Fruit fly (Drosophila melanogaster) whole organism, embryonic: ENCODE data around the gene Nepl3.
A peak's percentile ranks its signal among the peaks of the same experiment; 100 is the strongest.

ENCODE experiments used
- CG12391 ChIP-seq: fragments of 200-800 bp; sonication (Bioruptor generic); optimal IDR thresholded peaks from 3 replicates; lab custom pipeline; 2018; ENCODE audit warnings: missing biosample characterization, mild to moderate bottlenecking, missing genetic modification characterization, moderate library complexity
- CG13296 ChIP-seq: fragments of 200-800 bp; sonication (Bioruptor generic); optimal IDR thresholded peaks from 3 replicates; lab custom pipeline; 2018; ENCODE audit warnings: missing biosample characterization, mild to moderate bottlenecking, missing genetic modification characterization
- CG1529 ChIP-seq: fragments of 200-800 bp; sonication (Bioruptor generic); optimal IDR thresholded peaks from 3 replicates; lab custom pipeline; 2018; ENCODE audit warnings: missing biosample characterization, missing genetic modification characterization
- CG15601 ChIP-seq: fragments of 200-800 bp; sonication (Bioruptor generic); optimal IDR thresholded peaks from 3 replicates; lab custom pipeline; 2019; ENCODE audit warnings: missing biosample characterization, mild to moderate bottlenecking, missing genetic modification characterization, moderate library complexity
- CG16815 ChIP-seq: fragments of 200-800 bp; sonication (Bioruptor generic); optimal IDR thresholded peaks from 3 replicates; lab custom pipeline; 2017; ENCODE audit warnings: missing biosample characterization, mild to moderate bottlenecking, missing genetic modification characterization
- CG17328 ChIP-seq: fragments of 200-800 bp; sonication (Bioruptor generic); IDR thresholded peaks from 2 replicates; pipeline ENCODE4 v1.3.6; 2022; ENCODE audit warnings: missing biosample characterization, missing genetic modification characterization
- CG17361 ChIP-seq: fragments of 200-800 bp; sonication (Bioruptor generic); IDR thresholded peaks from 3 replicates; pipeline ENCODE4 v1.3.6; 2022; ENCODE audit warnings: missing biosample characterization, missing genetic modification characterization
- CG17612 ChIP-seq: fragments of 200-800 bp; sonication (Bioruptor generic); IDR thresholded peaks from 2 replicates; pipeline ENCODE4 v1.3.6; 2022; ENCODE audit warnings: missing biosample characterization, missing genetic modification characterization
- CG17802 ChIP-seq: fragments of 200-800 bp; sonication (Bioruptor generic); optimal IDR thresholded peaks from 2 replicates; lab custom pipeline; 2018; ENCODE audit warnings: missing biosample characterization, mild to moderate bottlenecking, missing genetic modification characterization, moderate library complexity
- CG17829 ChIP-seq: fragments of 200-800 bp; optimal IDR thresholded peaks from 2 replicates; lab custom pipeline; 2019; ENCODE audit warnings: missing biosample characterization, mild to moderate bottlenecking, missing genetic modification characterization, moderate library complexity
- CG2116 ChIP-seq: fragments of 200-800 bp; sonication (Bioruptor generic); optimal IDR thresholded peaks from 3 replicates; lab custom pipeline; 2018; ENCODE audit warnings: missing biosample characterization, mild to moderate bottlenecking, missing genetic modification characterization
- CG30403 ChIP-seq: fragments of 200-800 bp; sonication (Bioruptor generic); optimal IDR thresholded peaks from 3 replicates; lab custom pipeline; 2016; ENCODE audit warnings: missing biosample characterization, missing genetic modification characterization
- CG3065 ChIP-seq: fragments of 200-800 bp; sonication (Bioruptor generic); optimal IDR thresholded peaks from 2 replicates; lab custom pipeline; 2016; ENCODE audit warnings: missing biosample characterization, missing genetic modification characterization
- CG34224 ChIP-seq: fragments of 200-800 bp; sonication (Bioruptor generic); IDR thresholded peaks from 3 replicates; pipeline ENCODE4 v1.3.6; 2022; ENCODE audit warnings: missing biosample characterization, missing genetic modification characterization; ENCODE audit not compliant: partially characterized antibody
- CG3726 ChIP-seq: fragments of 200-800 bp; sonication (Bioruptor generic); IDR thresholded peaks from 3 replicates; pipeline ENCODE4, ENCODE4 v1.3.6; 2022; ENCODE audit warnings: missing biosample characterization, missing genetic modification characterization
- CG3838 ChIP-seq: fragments of 200-800 bp; sonication (Bioruptor generic); optimal IDR thresholded peaks from 3 replicates; lab custom pipeline; 2016; ENCODE audit warnings: missing biosample characterization, missing genetic modification characterization
- CG4360 ChIP-seq: fragments of 200-800 bp; sonication (Bioruptor generic); IDR thresholded peaks from 2 replicates; pipeline ENCODE4 v1.3.6; 2022; ENCODE audit warnings: missing biosample characterization, missing genetic modification characterization
- CG4404 ChIP-seq: fragments of 200-800 bp; sonication (Bioruptor generic); IDR thresholded peaks from 2 replicates; pipeline ENCODE4 v1.3.6; 2022; ENCODE audit warnings: missing biosample characterization, missing genetic modification characterization
- CG4730 ChIP-seq: fragments of 200-800 bp; sonication (Bioruptor generic); IDR thresholded peaks from 2 replicates; pipeline ENCODE4 v1.3.6; 2022; ENCODE audit warnings: missing biosample characterization, missing genetic modification characterization
- CG5245 ChIP-seq: fragments of 200-800 bp; sonication (Bioruptor generic); optimal IDR thresholded peaks from 3 replicates; lab custom pipeline; 2016; ENCODE audit warnings: missing biosample characterization, missing genetic modification characterization
- CG6689 ChIP-seq: fragments of 200-800 bp; sonication (Bioruptor generic); IDR thresholded peaks from 2 replicates; pipeline ENCODE4 v1.3.6; 2022; ENCODE audit warnings: missing biosample characterization, missing genetic modification characterization
- CG6765 ChIP-seq: fragments of 200-800 bp; sonication (Bioruptor generic); optimal IDR thresholded peaks from 3 replicates; lab custom pipeline; 2017; ENCODE audit warnings: missing biosample characterization, mild to moderate bottlenecking, missing genetic modification characterization
- CG7271 ChIP-seq: fragments of 200-800 bp; sonication (Bioruptor generic); optimal IDR thresholded peaks from 2 replicates; lab custom pipeline; 2018; ENCODE audit warnings: missing biosample characterization, mild to moderate bottlenecking, missing genetic modification characterization, moderate library complexity
- CG7839 ChIP-seq: fragments of 200-800 bp; sonication (Bioruptor generic); optimal IDR thresholded peaks from 3 replicates; lab custom pipeline; 2018; ENCODE audit warnings: missing biosample characterization, mild to moderate bottlenecking, missing genetic modification characterization, moderate library complexity
- CG9817 ChIP-seq: fragments of 200-800 bp; sonication (Bioruptor generic); optimal IDR thresholded peaks from 2 replicates; lab custom pipeline; 2018; ENCODE audit warnings: missing biosample characterization, mild to moderate bottlenecking, missing genetic modification characterization, moderate library complexity
- Camta ChIP-seq: fragments of 200-800 bp; sonication (Bioruptor generic); optimal IDR thresholded peaks from 2 replicates; lab custom pipeline; 2016; ENCODE audit warnings: missing biosample characterization, missing genetic modification characterization
- Fer1 ChIP-seq: fragments of 200-800 bp; sonication (Bioruptor generic); optimal IDR thresholded peaks from 2 replicates; lab custom pipeline; 2017; ENCODE audit warnings: missing biosample characterization, mild to moderate bottlenecking, missing genetic modification characterization
- H15 ChIP-seq: fragments of 200-800 bp; sonication (Bioruptor generic); IDR thresholded peaks from 3 replicates; pipeline ENCODE4 v1.3.6; 2022; ENCODE audit warnings: missing biosample characterization, missing genetic modification characterization
- HLHmδ ChIP-seq: fragments of 200-800 bp; sonication (Bioruptor generic); optimal IDR thresholded peaks from 2 replicates; lab custom pipeline; 2018; ENCODE audit warnings: missing biosample characterization, mild to moderate bottlenecking, missing genetic modification characterization, moderate library complexity
- Max ChIP-seq: fragments of 200-800 bp; sonication (Bioruptor generic); optimal IDR thresholded peaks from 2 replicates; lab custom pipeline; 2016; ENCODE audit warnings: missing biosample characterization, mild to moderate bottlenecking, missing genetic modification characterization
- Nf-YA ChIP-seq: fragments of 200-800 bp; sonication (Bioruptor generic); IDR thresholded peaks from 2 replicates; pipeline ENCODE4 v1.3.6; 2022; ENCODE audit warnings: missing biosample characterization, missing genetic modification characterization
- PHDP ChIP-seq: fragments of 200-800 bp; sonication (Bioruptor generic); optimal IDR thresholded peaks from 3 replicates; lab custom pipeline; 2018; ENCODE audit warnings: missing biosample characterization, mild to moderate bottlenecking, missing genetic modification characterization, moderate library complexity
- Sry-β ChIP-seq: fragments of 200-800 bp; sonication (Bioruptor generic); optimal IDR thresholded peaks from 2 replicates; lab custom pipeline; 2018; ENCODE audit warnings: missing biosample characterization, mild to moderate bottlenecking, missing genetic modification characterization, moderate library complexity
- Stat92E ChIP-seq, 3 experiments: fragments of >200 bp in 2 of 3; fragments of 200-800 bp in 1 of 3; sonication (Bioruptor generic) in 1 of 3; optimal IDR thresholded peaks; 2 replicates each; lab custom pipeline; 2017 to 2019; ENCODE audit warnings: missing biosample characterization in 3 of 3, missing genetic modification characterization in 3 of 3, mild to moderate bottlenecking in 1 of 3, moderate library complexity in 1 of 3
- amos ChIP-seq: fragments of 200-800 bp; sonication (Bioruptor generic); IDR thresholded peaks from 2 replicates; pipeline ENCODE4 v1.3.6; 2022; ENCODE audit warnings: missing biosample characterization, missing genetic modification characterization; ENCODE audit not compliant: partially characterized antibody
- aop ChIP-seq: fragments of 200-800 bp; sonication (Bioruptor generic); IDR thresholded peaks from 2 replicates; pipeline ENCODE4 v1.3.6; 2022; ENCODE audit warnings: missing biosample characterization, missing genetic modification characterization
- bowl ChIP-seq: fragments of 200-800 bp; sonication (Bioruptor generic); IDR thresholded peaks from 2 replicates; pipeline ENCODE4 v1.3.6; 2022; ENCODE audit warnings: missing biosample characterization, missing genetic modification characterization
- dan ChIP-seq: fragments of 200-800 bp; sonication (Bioruptor generic); IDR thresholded peaks from 2 replicates; pipeline ENCODE4 v1.3.6; 2022; ENCODE audit warnings: missing biosample characterization, missing genetic modification characterization
- fd64A ChIP-seq: fragments of 200-800 bp; sonication (Bioruptor generic); optimal IDR thresholded peaks from 3 replicates; lab custom pipeline; 2018; ENCODE audit warnings: missing biosample characterization, mild to moderate bottlenecking, missing genetic modification characterization
- fd96Cb ChIP-seq: fragments of 200-800 bp; sonication (Bioruptor generic); optimal IDR thresholded peaks from 2 replicates; lab custom pipeline; 2018; ENCODE audit warnings: missing biosample characterization, mild to moderate bottlenecking, missing genetic modification characterization, moderate library complexity
- gcm ChIP-seq: fragments of 200-800 bp; sonication (Bioruptor generic); optimal IDR thresholded peaks from 2 replicates; lab custom pipeline; 2019; ENCODE audit warnings: missing biosample characterization, mild to moderate bottlenecking, missing genetic modification characterization, moderate library complexity
- luna ChIP-seq: fragments of 200-800 bp; sonication (Bioruptor generic); optimal IDR thresholded peaks from 2 replicates; lab custom pipeline; 2016; ENCODE audit warnings: missing biosample characterization, missing genetic modification characterization
- pros ChIP-seq: fragments of 200-800 bp; sonication (Bioruptor generic); optimal IDR thresholded peaks from 3 replicates; lab custom pipeline; 2019; ENCODE audit warnings: missing biosample characterization, mild to moderate bottlenecking, missing genetic modification characterization, moderate library complexity
- repo ChIP-seq: fragments of 200-800 bp; sonication (Bioruptor generic); optimal IDR thresholded peaks from 2 replicates; lab custom pipeline; 2016; ENCODE audit warnings: missing biosample characterization, missing genetic modification characterization
- scrt ChIP-seq: fragments of 200-800 bp; sonication (Bioruptor generic); optimal IDR thresholded peaks from 2 replicates; lab custom pipeline; 2018; ENCODE audit warnings: missing biosample characterization, mild to moderate bottlenecking, missing genetic modification characterization, moderate library complexity
- shn ChIP-seq: fragments of 200-800 bp; sonication (Bioruptor generic); optimal IDR thresholded peaks from 3 replicates; lab custom pipeline; 2016; ENCODE audit warnings: missing biosample characterization, missing genetic modification characterization
- sob ChIP-seq: fragments of 200-800 bp; sonication (Bioruptor generic); IDR thresholded peaks from 2 replicates; pipeline ENCODE4 v1.3.6; 2022; ENCODE audit warnings: missing biosample characterization, missing genetic modification characterization
- tna ChIP-seq: fragments of 200-800 bp; sonication (Bioruptor generic); IDR thresholded peaks from 2 replicates; pipeline ENCODE4 v1.3.6; 2022; ENCODE audit warnings: missing biosample characterization, missing genetic modification characterization; ENCODE audit not compliant: partially characterized antibody

The Nepl3 gene

dm6 chr2L:5070797-5071579, 12.9 kb upstream of the Nepl3 start, which contains the start of gene RpL37A (continued):
- TF ChIP-seq CG12391 (peak; percentile 63), bowl (GFP tag; lab: Robert Waterston, UW) (no peak), CG4730 (GFP tag; lab: Robert Waterston, UW) (no peak), luna (peak; percentile 85), CG17361 (peak; percentile 78), CG34224 (GFP tag; lab: Robert Waterston, UW) (0 out of 3 replicates have a peak, but pooled peaks have one; percentile 20), Stat92E (GFP tag; optimal IDR thresholded peaks at IDR 0.05; lab: Kevin White, UChicago) (peak in 1 of 3 experiments; percentile 63), amos (GFP tag; lab: Robert Waterston, UW) (peak; percentile 48), shn (GFP tag; lab: Kevin White, UChicago) (peak; percentile 47), fd64A (GFP tag; lab: Kevin White, UChicago) (peak; percentile 76), CG13296 (GFP tag; lab: Kevin White, UChicago) (peak; percentile 89), H15 (GFP tag; lab: Robert Waterston, UW) (peak; percentile 56; the same call in 2 of the 3 replicates), CG3838 (GFP tag; lab: Kevin White, UChicago) (peak; percentile 18), sob (peak; percentile 85), CG3065 (no peak), CG15601 (tag; lab: Kevin White, UChicago) (peak; percentile 86), CG2116 (GFP tag; lab: Kevin White, UChicago) (peak; percentile 86), pros (GFP tag; lab: Kevin White, UChicago) (peak; percentile 4), Fer1 (peak; percentile 92), repo (peak; percentile 86), CG7839 (tag; lab: Kevin White, UChicago) (peak; percentile 72), CG17612 (GFP tag; lab: Robert Waterston, UW) (no peak; the same call in 1 of the 2 replicates), dan (GFP tag; lab: Robert Waterston, UW) (no peak), CG30403 (GFP tag; lab: Kevin White, UChicago) (peak; percentile 69), Sry-β (GFP tag; lab: Kevin White, UChicago) (peak; percentile 49), CG6689 (GFP tag; lab: Robert Waterston, UW) (peak; percentile 50), scrt (GFP tag; lab: Kevin White, UChicago) (peak; percentile 83), CG17328 (GFP tag; lab: Robert Waterston, UW) (peak; percentile 77), gcm (GFP tag; lab: Kevin White, UChicago) (peak; percentile 56), CG4360 (GFP tag; lab: Robert Waterston, UW) (no peak), CG4404 (GFP tag; lab: Robert Waterston, UW) (no peak), CG17802 (peak; percentile 68), CG6765 (GFP tag; lab: Kevin White, UChicago) (peak; percentile 94), CG17829 (tag; lab: Kevin White, UChicago) (peak; percentile 84), CG9817 (tag; lab: Kevin White, UChicago) (peak; percentile 70), Nf-YA (peak; percentile 60), CG1529 (GFP tag; lab: Kevin White, UChicago) (peak; percentile 39), Max (GFP tag; lab: Kevin White, UChicago) (peak; percentile 86), PHDP (tag; lab: Kevin White, UChicago) (peak; percentile 57), CG7271 (peak; percentile 93), aop (GFP tag; lab: Robert Waterston, UW) (no peak), HLHmδ (GFP tag; lab: Kevin White, UChicago) (peak; percentile 88), CG16815 (GFP tag; lab: Kevin White, UChicago) (no peak), CG3726 (GFP tag; lab: Robert Waterston, UW) (0 out of 3 replicates have a peak, but pooled peaks have one; percentile 14), fd96Cb (tag; lab: Kevin White, UChicago) (peak; percentile 20), CG5245 (GFP tag; lab: Kevin White, UChicago) (peak; percentile 73), tna (no peak), Camta (GFP tag; lab: Kevin White, UChicago) (peak; percentile 86)
